Fruit fly (Drosophila melanogaster): ENCODE measurements around the gene TTLL4B.

Gene TTLL4B

DNA sequence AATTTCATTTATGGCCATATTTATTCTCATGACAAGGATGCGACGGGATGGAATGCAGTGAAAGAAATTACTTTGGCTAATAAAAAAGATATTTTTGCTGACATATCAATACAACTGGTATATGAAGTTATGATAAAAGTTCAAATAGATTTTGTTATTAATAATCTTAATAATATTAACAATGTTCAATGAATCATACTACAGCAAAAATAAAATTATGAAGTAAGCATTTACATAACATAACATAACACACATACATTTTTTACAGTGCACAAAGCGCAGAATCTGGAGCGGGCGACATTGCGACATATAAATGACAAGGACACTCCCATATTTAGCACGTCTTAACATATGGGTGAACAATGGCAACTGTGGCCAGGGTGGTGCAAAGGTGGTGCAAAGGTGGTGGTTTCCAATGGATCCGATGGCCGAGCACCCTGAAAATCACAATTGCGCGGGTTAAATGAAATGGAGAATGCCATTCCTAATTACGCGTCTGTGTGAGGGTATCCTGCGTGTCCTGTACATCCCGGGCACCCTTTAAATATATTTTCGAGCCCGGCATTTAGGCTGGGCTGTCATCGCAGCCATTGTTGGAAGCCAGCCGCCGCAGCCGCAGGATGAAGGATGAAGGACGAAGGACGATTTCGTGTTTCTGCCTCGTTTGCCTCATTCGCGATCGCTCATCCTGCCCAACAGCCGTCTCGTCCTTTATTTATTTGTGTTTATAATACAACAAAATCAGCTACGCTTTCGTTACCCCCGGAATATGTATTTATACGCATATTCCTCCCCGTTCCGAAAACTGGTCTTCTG, 17.4 kb upstream of the TTLL4B start:
- TF ChIP-seq OdsH (GFP tag; optimal IDR thresholded peaks at IDR 0.05) (no peak), Sp1 (GFP tag; optimal IDR thresholded peaks at IDR 0.05) (no peak), CG32264 (GFP tag; optimal IDR thresholded peaks at IDR 0.05) (no peak), fru (GFP tag; optimal IDR thresholded peaks at IDR 0.05) (no peak), h (GFP tag; optimal IDR thresholded peaks at IDR 0.05) (no peak), GATAd (GFP tag; optimal IDR thresholded peaks at IDR 0.05) (no peak), psq (GFP tag; optimal IDR thresholded peaks at IDR 0.05) (no peak), Mio (GFP tag; optimal IDR thresholded peaks at IDR 0.05) (no peak), jim (GFP tag; optimal IDR thresholded peaks at IDR 0.05) (no peak), foxo (GFP tag; optimal IDR thresholded peaks at IDR 0.05) (no peak), pan (optimal IDR thresholded peaks at IDR 0.05) (no peak), Hr78 (GFP tag; optimal IDR thresholded peaks at IDR 0.05) (no peak), br (GFP tag; optimal IDR thresholded peaks at IDR 0.05) (no peak), sv (GFP tag; optimal IDR thresholded peaks at IDR 0.05) (no peak), tai (GFP tag; optimal IDR thresholded peaks at IDR 0.05) (no peak), Rel (GFP tag; optimal IDR thresholded peaks at IDR 0.05) (no peak), Rel (tag; optimal IDR thresholded peaks at IDR 0.05) (no peak), Vsx2 (GFP tag; optimal IDR thresholded peaks at IDR 0.05; ENCODE audit: partially characterized antibody) (no peak), sage (GFP tag; optimal IDR thresholded peaks at IDR 0.05) (no peak)

dm6 chr2L:3846520-3846919, 15.9 kb upstream of the TTLL4B start:
- TF ChIP-seq Abd-B (GFP tag; optimal IDR thresholded peaks at IDR 0.05) = no peak
- TF ChIP-seq CrebA (GFP tag; optimal IDR thresholded peaks at IDR 0.05; ENCODE audit: borderline replicate concordance) = no peak
- no peak for TF ChIP-seq br (GFP tag; optimal IDR thresholded peaks at IDR 0.05)
- no peak for TF ChIP-seq psq (GFP tag; optimal IDR thresholded peaks at IDR 0.05)
- no peak for TF ChIP-seq lola (GFP tag; optimal IDR thresholded peaks at IDR 0.05)
- no peak for TF ChIP-seq Mio (GFP tag; optimal IDR thresholded peaks at IDR 0.05)
- no peak for TF ChIP-seq dmrt93B (GFP tag; optimal IDR thresholded peaks at IDR 0.05)

- no peak for TF ChIP-seq Abd-B (GFP tag; optimal IDR thresholded peaks at IDR 0.05)
- no peak for TF ChIP-seq brk (GFP tag; optimal IDR thresholded peaks at IDR 0.05)
- TF ChIP-seq Jra (GFP tag; optimal IDR thresholded peaks at IDR 0.05) = no peak
- no peak for TF ChIP-seq sv (GFP tag; optimal IDR thresholded peaks at IDR 0.05)
- no peak for TF ChIP-seq rgr (GFP tag; optimal IDR thresholded peaks at IDR 0.05)
- TF ChIP-seq HLH106 (tag; optimal IDR thresholded peaks at IDR 0.05) = peak; percentile 18
- TF ChIP-seq dl (GFP tag; optimal IDR thresholded peaks at IDR 0.05; ENCODE audit: insufficient read depth in 1 of 2, partially characterized antibody in 2 of 2) = no peak
Measured at dm6 chr2L:3847908-3848307, 14.6 kb upstream of the TTLL4B start.

DNA sequence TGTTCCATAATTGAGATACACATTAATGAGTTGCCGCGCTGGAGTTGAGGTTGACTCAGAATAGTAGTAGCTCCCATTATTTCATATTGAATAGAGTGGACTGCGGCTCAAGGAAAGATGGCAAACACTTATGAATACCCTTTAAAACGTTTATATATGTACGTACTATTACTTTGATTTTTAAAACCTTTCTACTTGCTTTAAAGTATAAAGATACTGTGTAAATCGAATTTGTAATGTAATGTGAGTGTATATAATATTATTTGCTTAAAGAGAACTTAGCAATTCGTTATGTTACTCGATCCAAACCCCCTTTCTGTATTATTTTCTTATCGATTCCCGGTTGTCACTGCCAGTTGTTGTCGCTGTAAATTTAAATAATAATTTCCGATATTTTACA, 11.2 kb upstream of the TTLL4B start:
- TF ChIP-seq jim (GFP tag; optimal IDR thresholded peaks at IDR 0.05) (no peak), brk (GFP tag; optimal IDR thresholded peaks at IDR 0.05) (no peak), usp (GFP tag; optimal IDR thresholded peaks at IDR 0.05) (no peak), CG9705 (GFP tag; optimal IDR thresholded peaks at IDR 0.05) (no peak), pan (optimal IDR thresholded peaks at IDR 0.05) (no peak)

DNA sequence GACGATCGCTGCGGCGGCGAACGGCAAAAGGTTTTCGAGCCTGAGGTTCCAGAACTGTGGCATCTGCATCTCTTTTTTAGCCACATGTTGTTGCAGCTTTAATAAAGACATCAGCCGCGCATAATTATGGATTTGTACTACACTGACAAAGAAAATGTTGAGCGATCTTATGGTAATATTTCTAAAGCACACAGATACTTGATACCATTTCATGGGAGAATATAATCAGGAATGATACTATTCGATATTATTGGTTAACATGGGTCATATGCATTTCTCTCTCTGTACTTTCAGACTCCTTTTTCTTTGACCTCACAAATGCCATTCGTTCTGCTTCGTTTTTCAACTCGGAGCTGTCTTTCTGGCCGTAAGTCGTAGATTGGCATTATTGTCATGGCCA, 10.3 kb upstream of the TTLL4B start:
- TF ChIP-seq dmrt93B (GFP tag; optimal IDR thresholded peaks at IDR 0.05) = no peak
- TF ChIP-seq N (GFP tag; optimal IDR thresholded peaks at IDR 0.05) = no peak
- TF ChIP-seq fru (GFP tag; optimal IDR thresholded peaks at IDR 0.05) = peak; percentile 6
- peak; percentile 36 for TF ChIP-seq HLH106 (tag; optimal IDR thresholded peaks at IDR 0.05)
- TF ChIP-seq dsf (GFP tag; optimal IDR thresholded peaks at IDR 0.05; ENCODE audit: borderline replicate concordance) = no peak
- TF ChIP-seq Hr78 (GFP tag; optimal IDR thresholded peaks at IDR 0.05) = no peak
- TF ChIP-seq Myc (optimal IDR thresholded peaks at IDR 0.05) = no peak
- TF ChIP-seq dl (GFP tag; optimal IDR thresholded peaks at IDR 0.05; ENCODE audit: insufficient read depth in 1 of 2, partially characterized antibody in 2 of 2) = no peak
- TF ChIP-seq Jra (GFP tag; optimal IDR thresholded peaks at IDR 0.05) = no peak
- TF ChIP-seq h (GFP tag; optimal IDR thresholded peaks at IDR 0.05) = peak; percentile 28
- TF ChIP-seq Mio (GFP tag; optimal IDR thresholded peaks at IDR 0.05) = no peak
- TF ChIP-seq Dfd (GFP tag; optimal IDR thresholded peaks at IDR 0.05) = no peak
- peak; percentile 4 for TF ChIP-seq rgr (GFP tag; optimal IDR thresholded peaks at IDR 0.05)
- peak; percentile 7 for TF ChIP-seq Hnf4 (GFP tag; optimal IDR thresholded peaks at IDR 0.05)
- no peak for TF ChIP-seq sv (GFP tag; optimal IDR thresholded peaks at IDR 0.05)
- peak in 1 of 2 experiments; percentile 35 for TF ChIP-seq foxo (GFP tag; optimal IDR thresholded peaks at IDR 0.05)
- TF ChIP-seq lola (GFP tag; optimal IDR thresholded peaks at IDR 0.05) = no peak

Measured in whole organism, wandering third instar larva.